Worm (Caenorhabditis elegans) whole organism, L2 larva: ENCODE results near the gene alh-6.
"Not testable (repeated sequence)": the region's sequence is repeated elsewhere in the genome, so short reads cannot be mapped to it uniquely, and the experiment has no call there.

Source experiments
- C34F6.9 ChIP-seq: fragments of 150-350 bp; optimal IDR thresholded peaks from 2 replicates; lab custom pipeline; 2014; ENCODE audit warnings: missing biosample characterization, missing genetic modification characterization
- F13H6.1 ChIP-seq: sonication (generic microtip); optimal IDR thresholded peaks from 2 replicates; lab custom pipeline; 2016; ENCODE audit warnings: missing genetic modification characterization, missing compliant biosample characterization
- Y55F3AM.14 ChIP-seq: fragments of 200-800 bp; sonication (Bioruptor generic); optimal IDR thresholded peaks from 2 replicates; lab custom pipeline; 2018; ENCODE audit warnings: mild to moderate bottlenecking, missing genetic modification characterization, missing compliant biosample characterization
- aly-2 ChIP-seq: fragments of 150-350 bp; optimal IDR thresholded peaks from 2 replicates; lab custom pipeline; 2014; ENCODE audit warnings: missing biosample characterization, missing genetic modification characterization
- ama-1 ChIP-seq: fragments of 150-350 bp; optimal IDR thresholded peaks from 2 replicates; lab custom pipeline; 2018; ENCODE audit warnings: inconsistent platforms
- blmp-1 ChIP-seq: sonication (generic microtip); optimal IDR thresholded peaks from 2 replicates; lab custom pipeline; 2017; ENCODE audit warnings: missing genetic modification characterization, mild to moderate bottlenecking, missing compliant biosample characterization, antibody characterized with exemption, moderate library complexity; ENCODE audit not compliant: insufficient read depth
- dmd-4 ChIP-seq: sonication (generic microtip); optimal IDR thresholded peaks from 2 replicates; lab custom pipeline; 2017; ENCODE audit warnings: missing biosample characterization, missing genetic modification characterization
- egl-27 ChIP-seq: sonication (generic microtip); optimal IDR thresholded peaks from 3 replicates; lab custom pipeline; 2017; ENCODE audit warnings: missing biosample characterization, missing genetic modification reagents, missing genetic modification characterization
- elt-3 ChIP-seq: sonication (generic microtip); optimal IDR thresholded peaks from 2 replicates; lab custom pipeline; 2017; ENCODE audit warnings: missing biosample characterization, missing genetic modification characterization
- fos-1 ChIP-seq: fragments of 150-350 bp; optimal IDR thresholded peaks from 2 replicates; lab custom pipeline; 2014; ENCODE audit warnings: missing biosample characterization, missing genetic modification characterization
- lin-13 ChIP-seq: fragments of 150-350 bp; optimal IDR thresholded peaks from 2 replicates; lab custom pipeline; 2014; ENCODE audit warnings: missing biosample characterization, missing genetic modification reagents, missing genetic modification characterization
- lin-39 ChIP-seq: fragments of 150-350 bp; optimal IDR thresholded peaks from 2 replicates; lab custom pipeline; 2014; ENCODE audit warnings: missing biosample characterization, missing genetic modification reagents, missing genetic modification characterization
- lsy-2 ChIP-seq, 2 experiments: fragments of 150-350 bp in 1 of 2; sonication (generic microtip) in 1 of 2; optimal IDR thresholded peaks; 2 replicates each; lab custom pipeline; 2014 to 2017; ENCODE audit warnings: missing biosample characterization in 2 of 2, missing genetic modification characterization in 2 of 2
- mab-5 ChIP-seq: fragments of 150-350 bp; optimal IDR thresholded peaks from 2 replicates; lab custom pipeline; 2014; ENCODE audit warnings: missing biosample characterization, missing genetic modification characterization
- mbf-1 ChIP-seq: sonication (generic microtip); optimal IDR thresholded peaks from 2 replicates; lab custom pipeline; 2017; ENCODE audit warnings: missing biosample characterization, missing genetic modification characterization
- mdl-1 ChIP-seq, 2 experiments: fragments of 150-350 bp in 1 of 2; sonication (generic microtip) in 1 of 2; optimal IDR thresholded peaks; 2 replicates each; lab custom pipeline; 2017; ENCODE audit warnings: missing biosample characterization in 2 of 2, missing genetic modification characterization in 2 of 2
- nhr-11 ChIP-seq: fragments of 150-350 bp; optimal IDR thresholded peaks from 2 replicates; lab custom pipeline; 2014; ENCODE audit warnings: missing biosample characterization, missing genetic modification characterization
- nhr-12 ChIP-seq: fragments of 150-350 bp; optimal IDR thresholded peaks from 2 replicates; lab custom pipeline; 2014; ENCODE audit warnings: missing biosample characterization, missing genetic modification characterization
- nhr-129 ChIP-seq: fragments of 150-350 bp; optimal IDR thresholded peaks from 2 replicates; lab custom pipeline; 2014; ENCODE audit warnings: missing biosample characterization, missing genetic modification characterization
- nhr-21 ChIP-seq: fragments of 150-350 bp; optimal IDR thresholded peaks from 2 replicates; lab custom pipeline; 2014; ENCODE audit warnings: missing biosample characterization, missing genetic modification characterization
- nhr-237 ChIP-seq: fragments of 150-350 bp; optimal IDR thresholded peaks from 2 replicates; lab custom pipeline; 2014; ENCODE audit warnings: missing biosample characterization, missing genetic modification characterization
- nhr-25 ChIP-seq: fragments of 150-350 bp; sonication (generic microtip); optimal IDR thresholded peaks from 3 replicates; lab custom pipeline; 2014; ENCODE audit warnings: missing biosample characterization, missing genetic modification characterization
- nhr-77 ChIP-seq: fragments of 150-350 bp; optimal IDR thresholded peaks from 2 replicates; lab custom pipeline; 2014; ENCODE audit warnings: missing biosample characterization, missing genetic modification characterization
- peb-1 ChIP-seq: fragments of 150-350 bp; optimal IDR thresholded peaks from 2 replicates; lab custom pipeline; 2014; ENCODE audit warnings: missing biosample characterization, missing genetic modification characterization
- sem-4 ChIP-seq: fragments of 150-350 bp; optimal IDR thresholded peaks from 2 replicates; lab custom pipeline; 2014; ENCODE audit warnings: missing biosample characterization, missing genetic modification reagents, missing genetic modification characterization
- skn-1 ChIP-seq: sonication (generic microtip); optimal IDR thresholded peaks from 2 replicates; lab custom pipeline; 2017; ENCODE audit warnings: missing biosample characterization, missing genetic modification characterization
- sma-9 ChIP-seq, 2 experiments: fragments of 150-350 bp in 1 of 2; sonication (generic microtip) in 1 of 2; optimal IDR thresholded peaks; 2 replicates each; lab custom pipeline; 2014 to 2016; ENCODE audit warnings: missing genetic modification characterization in 2 of 2, mild to moderate bottlenecking in 1 of 2, missing biosample characterization in 1 of 2, missing compliant biosample characterization in 1 of 2, missing genetic modification reagents in 1 of 2, moderate library complexity in 1 of 2
- unc-39 ChIP-seq: fragments of 150-350 bp; optimal IDR thresholded peaks from 2 replicates; lab custom pipeline; 2014; ENCODE audit warnings: missing biosample characterization, missing genetic modification characterization
- unc-55 ChIP-seq: fragments of 150-350 bp; sonication (generic microtip); optimal IDR thresholded peaks from 3 replicates; lab custom pipeline; 2014; ENCODE audit warnings: missing biosample characterization, missing genetic modification reagents, missing genetic modification characterization
- unc-62 ChIP-seq: fragments of 150-350 bp; optimal IDR thresholded peaks from 2 replicates; lab custom pipeline; 2014; ENCODE audit warnings: missing biosample characterization, missing genetic modification reagents, missing genetic modification characterization
- ztf-11 ChIP-seq: sonication (generic microtip); optimal IDR thresholded peaks from 2 replicates; lab custom pipeline; 2017; ENCODE audit warnings: missing biosample characterization, missing genetic modification characterization
- ztf-4 ChIP-seq: fragments of 150-350 bp; optimal IDR thresholded peaks from 2 replicates; lab custom pipeline; 2014; ENCODE audit warnings: missing biosample characterization, missing genetic modification characterization

The alh-6 gene

DNA sequence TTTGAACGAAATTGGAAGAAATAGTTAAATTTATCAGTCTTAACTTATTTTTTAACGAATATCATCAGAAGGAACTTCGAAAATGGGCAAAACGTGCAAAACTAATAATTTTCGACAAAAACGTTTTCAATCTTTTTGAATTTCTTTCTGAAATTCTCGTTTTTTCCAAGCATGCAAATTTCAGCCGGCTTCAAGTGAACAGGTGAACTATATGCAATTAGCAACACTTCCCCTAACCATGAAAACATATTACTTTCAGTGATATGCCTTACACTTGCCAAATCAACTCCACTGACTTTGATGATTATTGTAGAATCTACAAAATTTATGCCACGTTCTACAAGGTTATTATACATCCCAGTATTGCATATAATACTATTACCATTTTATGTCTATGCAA, 31.6 kb downstream of the alh-6 start, which contains the start of gene srz-63:
Gene srz-63, plus strand, starts transcription at position 301 of the 400 bp plus-strand sequence.
- not testable (repeated sequence) for TF ChIP-seq fos-1 (tag; lab: Kevin White, UChicago); egl-27 (tag; lab: Kevin White, UChicago); nhr-11

DNA sequence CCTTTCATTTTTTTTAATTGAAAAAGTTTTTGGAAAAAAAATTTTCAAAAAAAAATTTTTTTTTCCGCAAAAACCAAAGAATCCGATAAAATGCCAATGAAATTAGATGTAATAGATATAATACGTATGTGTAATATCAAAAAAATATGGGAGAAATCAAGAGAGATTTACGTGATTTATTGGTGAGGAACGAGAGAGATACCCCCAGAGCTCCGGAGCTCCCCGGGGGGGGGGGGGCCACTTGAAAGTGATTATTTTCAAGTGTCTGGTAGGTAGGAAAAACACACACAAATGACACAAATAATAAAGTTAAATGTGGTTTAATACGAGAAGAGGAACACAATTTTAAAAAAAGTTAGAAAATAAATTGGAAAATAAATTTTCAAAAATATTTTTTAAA, 33.2 kb downstream of the alh-6 start, which contains the start of gene Y57G7A.11:
Gene Y57G7A.11, minus strand, starts transcription at position 101 of the 400 bp plus-strand sequence.
- no peak for TF ChIP-seq F13H6.1 (tag; lab: Kevin White, UChicago)
- TF ChIP-seq C34F6.9 (tag; lab: Kevin White, UChicago), result no peak
- TF ChIP-seq lin-13, result no peak
- no peak for TF ChIP-seq skn-1 (tag; lab: Kevin White, UChicago)
- no peak for TF ChIP-seq nhr-12 (tag; lab: Kevin White, UChicago)
- no peak for TF ChIP-seq mbf-1
- TF ChIP-seq sem-4 (tag; lab: Kevin White, UChicago), result no peak
- TF ChIP-seq, all 48 proteins: peak for 0

DNA sequence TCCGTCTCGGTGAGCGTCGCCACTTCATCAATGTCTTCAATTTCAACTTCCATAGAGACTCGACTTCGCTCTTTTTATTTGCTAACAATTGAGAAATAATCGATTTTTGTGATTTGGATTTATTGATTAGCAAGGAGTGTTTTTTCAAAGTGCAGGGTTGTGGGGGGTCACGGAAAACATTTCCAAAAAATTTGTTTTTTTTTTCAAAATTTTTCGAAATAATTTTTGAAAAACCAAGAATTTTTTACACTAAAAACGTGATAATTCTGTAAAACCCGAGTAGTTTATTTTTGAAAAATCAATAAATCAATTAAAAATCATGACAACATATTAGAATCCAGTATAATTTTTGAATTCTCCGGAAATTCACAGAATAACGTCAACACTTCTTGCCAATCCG, 34.5 kb downstream of the alh-6 start, which contains the start of gene Y57G7A.5:
Gene Y57G7A.5, minus strand, starts transcription at position 101 of the 400 bp plus-strand sequence.
- TF ChIP-seq Y55F3AM.14 (GFP tag; lab: Kevin White, UChicago), result no peak
- TF ChIP-seq ztf-11 (tag; lab: Kevin White, UChicago), result no peak

DNA sequence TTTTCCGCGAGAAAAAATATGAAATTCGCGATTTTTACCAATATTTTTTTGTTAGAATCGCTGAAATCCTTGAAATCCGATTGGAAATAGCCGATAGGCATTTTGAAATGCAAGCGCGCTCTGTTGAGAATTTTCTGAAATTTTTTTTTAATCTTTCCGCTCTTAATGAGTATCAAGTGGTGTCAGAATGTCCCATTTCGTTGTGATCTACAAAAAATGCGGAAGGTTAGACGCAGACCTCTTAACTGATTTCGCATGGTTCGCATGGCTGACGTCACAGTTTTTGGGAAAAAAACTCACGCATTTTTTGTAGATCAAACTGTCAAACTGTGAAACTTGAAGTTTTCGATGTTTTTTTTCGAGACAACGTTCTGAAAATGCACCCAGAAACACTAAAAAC, 38.1 kb downstream of the alh-6 start, which contains the start of gene srw-66:
Gene srw-66, minus strand, starts transcription at position 101 of the 400 bp plus-strand sequence.
- TF ChIP-seq mbf-1 (no peak), sem-4 (tag; lab: Kevin White, UChicago) (no peak), elt-3 (tag; lab: Kevin White, UChicago) (no peak), nhr-237 (no peak), unc-39 (no peak), nhr-129 (tag; lab: Kevin White, UChicago) (no peak), aly-2 (no peak), fos-1 (tag; lab: Kevin White, UChicago) (no peak), ztf-4 (tag; lab: Kevin White, UChicago) (no peak), F13H6.1 (tag; lab: Kevin White, UChicago) (no peak)

DNA sequence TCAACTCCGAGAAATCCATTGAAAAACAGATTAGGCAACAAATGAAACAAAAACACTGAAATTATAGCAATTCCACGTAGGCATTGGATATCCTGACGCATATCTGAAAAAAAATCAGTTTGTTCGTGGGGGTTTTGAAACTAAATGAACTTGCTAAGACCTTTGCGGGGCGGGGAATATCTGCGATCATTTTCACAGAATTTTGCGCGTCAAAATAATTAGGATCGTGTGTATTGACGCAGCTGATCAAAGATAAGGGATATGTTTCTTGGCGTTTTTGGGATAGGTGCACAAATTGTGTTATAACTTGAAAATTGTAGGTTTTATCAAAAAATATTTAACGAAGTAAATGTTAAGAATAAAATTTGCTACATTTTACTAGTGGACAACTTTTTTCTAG, 43.1 kb downstream of the alh-6 start, which contains the start of gene oac-30:
Gene oac-30, minus strand, starts transcription at position 101 of the 400 bp plus-strand sequence.
- TF ChIP-seq nhr-21 (no peak), lin-39 (no peak), peb-1 (tag; lab: Kevin White, UChicago) (no peak), nhr-77 (tag; lab: Kevin White, UChicago) (no peak), lsy-2 (tag; optimal IDR thresholded peaks at IDR 0.05; lab: Kevin White, UChicago) (no peak), ztf-4 (tag; lab: Kevin White, UChicago) (no peak), sma-9 (GFP tag; optimal IDR thresholded peaks at IDR 0.05; lab: Kevin White, UChicago) (no peak), sma-9 (tag; optimal IDR thresholded peaks at IDR 0.05; lab: Kevin White, UChicago) (no peak), blmp-1 (no peak), nhr-25 (no peak)

DNA sequence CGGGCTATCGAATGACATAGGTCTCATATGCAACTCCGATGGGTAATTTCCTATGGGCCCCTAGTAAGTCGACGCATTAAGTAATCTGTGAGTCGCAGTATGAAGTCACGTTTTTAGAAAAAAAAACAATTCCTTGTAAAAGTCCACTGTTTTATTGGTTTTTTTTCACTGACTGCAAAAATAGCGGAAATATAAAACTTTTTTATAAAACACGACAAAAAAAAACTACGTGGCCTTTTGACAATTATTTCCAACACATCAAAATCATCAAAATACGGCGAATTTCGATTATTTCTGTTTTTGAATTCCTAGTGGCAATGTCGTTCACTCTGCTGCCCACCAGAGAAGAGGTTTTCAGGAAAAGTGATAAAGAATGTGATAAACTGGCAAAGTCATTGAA, 51.3 kb downstream of the alh-6 start, which contains the start of gene clpr-2:
Gene clpr-2, plus strand, starts transcription at position 301 of the 400 bp plus-strand sequence.
- no peak for TF ChIP-seq aly-2
- TF ChIP-seq unc-55 (GFP tag; lab: Kevin White, UChicago), result no peak
- TF ChIP-seq peb-1 (tag; lab: Kevin White, UChicago), result no peak
- TF ChIP-seq mab-5 (tag; lab: Kevin White, UChicago), result no peak
- no peak for TF ChIP-seq ztf-4 (tag; lab: Kevin White, UChicago)
- no peak for TF ChIP-seq unc-62 (GFP tag; lab: Kevin White, UChicago)
- no peak for TF ChIP-seq dmd-4 (tag; lab: Kevin White, UChicago)
- TF ChIP-seq mdl-1 (tag; optimal IDR thresholded peaks at IDR 0.05; lab: Kevin White, UChicago), result no peak
- no peak for TF ChIP-seq Y55F3AM.14 (GFP tag; lab: Kevin White, UChicago)
- no peak for TF ChIP-seq nhr-11
- no peak for TF ChIP-seq egl-27 (tag; lab: Kevin White, UChicago)
- no peak for TF ChIP-seq nhr-25
- TF ChIP-seq ama-1 (lab: Kevin White, UChicago), result no peak
